Worm (Caenorhabditis elegans): ENCODE data around the gene irld-20.

Gene irld-20

DNA sequence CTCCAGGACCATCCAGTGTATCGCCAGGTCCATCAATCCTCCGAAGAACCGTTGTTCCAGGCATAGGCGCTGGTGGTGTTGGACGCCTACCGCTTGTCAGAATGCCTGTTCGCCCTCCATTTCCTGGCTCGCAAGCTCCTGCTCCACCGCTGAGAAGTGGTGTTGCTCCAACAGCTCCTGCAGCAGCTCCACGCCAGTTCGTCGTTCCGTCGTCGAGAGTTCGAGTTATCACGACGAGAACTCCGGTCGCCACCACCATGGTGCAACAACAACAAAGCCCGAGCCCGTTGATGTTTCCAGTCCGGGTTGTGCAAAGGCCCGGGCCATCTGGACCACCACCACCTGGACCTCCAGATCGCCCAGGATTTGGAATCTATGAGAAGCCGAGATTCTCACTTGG lies 22.8 kb upstream of the irld-20 start:
- TF ChIP-seq skn-1 (tag; optimal IDR thresholded peaks at IDR 0.05) (no peak), jun-1 (tag; optimal IDR thresholded peaks at IDR 0.05) (no peak), nhr-23 (tag; optimal IDR thresholded peaks at IDR 0.05) (no peak), unc-62 (GFP tag; optimal IDR thresholded peaks at IDR 0.05) (no peak), zag-1 (tag; optimal IDR thresholded peaks at IDR 0.05) (no peak), elt-2 (tag; optimal IDR thresholded peaks at IDR 0.05) (no peak), nhr-67 (tag; optimal IDR thresholded peaks at IDR 0.05) (no peak), nhr-76 (tag; optimal IDR thresholded peaks at IDR 0.05) (no peak), mml-1 (tag; optimal IDR thresholded peaks at IDR 0.05) (no peak), nfya-1 (tag; optimal IDR thresholded peaks at IDR 0.05; ENCODE audit: insufficient read depth) (no peak), elt-1 (tag; optimal IDR thresholded peaks at IDR 0.05) (no peak), nhr-237 (tag; optimal IDR thresholded peaks at IDR 0.05) (no peak), unc-39 (tag; optimal IDR thresholded peaks at IDR 0.05) (no peak), pqm-1 (tag; optimal IDR thresholded peaks at IDR 0.05) (no peak)

ce11 chrIII:12738935-12739334 lies 12.0 kb upstream of the irld-20 start:
- TF ChIP-seq mdl-1 (tag; optimal IDR thresholded peaks at IDR 0.05) (no peak), pqm-1 (tag; optimal IDR thresholded peaks at IDR 0.05) (no peak), nhr-28 (tag; optimal IDR thresholded peaks at IDR 0.05) (no peak), nhr-12 (tag; optimal IDR thresholded peaks at IDR 0.05) (no peak), ztf-4 (tag; optimal IDR thresholded peaks at IDR 0.05) (no peak), eor-1 (tag; optimal IDR thresholded peaks at IDR 0.05) (no peak), elt-2 (tag; optimal IDR thresholded peaks at IDR 0.05) (no peak), lin-15B (tag; optimal IDR thresholded peaks at IDR 0.05) (no peak), zag-1 (tag; optimal IDR thresholded peaks at IDR 0.05) (no peak), nhr-237 (tag; optimal IDR thresholded peaks at IDR 0.05) (no peak), ZK546.5 (tag; optimal IDR thresholded peaks at IDR 0.05) (no peak), ceh-28 (tag; optimal IDR thresholded peaks at IDR 0.05) (no peak), jun-1 (tag; optimal IDR thresholded peaks at IDR 0.05) (no peak), ztf-11 (tag; optimal IDR thresholded peaks at IDR 0.05) (no peak)

DNA sequence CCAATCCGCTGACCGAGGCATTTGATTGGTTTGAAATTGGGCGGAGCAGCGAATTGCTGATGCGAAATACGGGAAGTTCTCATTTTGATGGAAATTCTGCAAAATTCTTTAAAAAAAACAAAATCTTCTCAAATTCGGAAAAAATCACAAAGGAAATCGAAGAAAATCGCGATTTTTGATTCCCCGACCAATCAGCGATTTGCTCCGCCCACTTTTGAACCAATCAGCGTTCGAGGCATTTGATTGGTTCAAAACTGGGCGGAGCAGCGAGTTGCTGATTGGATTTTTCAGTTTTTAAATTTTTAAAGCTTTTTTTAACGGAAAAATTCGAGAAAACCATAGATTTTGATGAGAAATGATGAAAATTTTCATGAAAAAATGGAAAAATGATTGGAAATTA lies 10.6 kb upstream of the irld-20 start:
- no peak for TF ChIP-seq R02D3.7 (tag; optimal IDR thresholded peaks at IDR 0.05)
- TF ChIP-seq nfya-1 (tag; optimal IDR thresholded peaks at IDR 0.05; ENCODE audit: insufficient read depth) = peak; percentile 76
- no peak for TF ChIP-seq unc-39 (tag; optimal IDR thresholded peaks at IDR 0.05)
- no peak for TF ChIP-seq nhr-11 (tag; optimal IDR thresholded peaks at IDR 0.05)
- no peak for TF ChIP-seq hmg-11 (tag; optimal IDR thresholded peaks at IDR 0.05)
- TF ChIP-seq nhr-67 (tag; optimal IDR thresholded peaks at IDR 0.05) = no peak

DNA sequence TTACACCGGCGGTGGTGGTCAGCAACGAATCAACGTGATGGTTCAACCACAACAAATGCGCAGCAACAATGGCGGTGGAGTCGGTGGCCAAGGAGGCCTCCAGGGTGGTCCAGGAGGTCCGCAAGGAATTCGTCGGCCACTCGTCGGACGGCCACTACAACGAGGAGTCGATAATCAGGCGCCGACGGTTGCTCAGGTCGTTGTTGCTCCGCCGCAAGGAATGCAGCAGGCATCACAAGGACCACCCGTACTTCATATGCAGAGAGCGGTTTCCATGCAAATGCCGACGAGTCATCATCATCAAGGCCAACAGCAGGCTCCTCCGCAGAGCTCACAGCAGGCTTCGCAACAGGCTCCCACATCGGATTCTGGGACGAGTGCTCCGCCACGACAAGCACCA lies 7.4 kb upstream of the irld-20 start:
- TF ChIP-seq nhr-43 (tag; optimal IDR thresholded peaks at IDR 0.05; ENCODE audit: poor library complexity, severe bottlenecking) (no peak), nhr-67 (tag; optimal IDR thresholded peaks at IDR 0.05) (no peak), hmg-11 (tag; optimal IDR thresholded peaks at IDR 0.05) (no peak), mml-1 (tag; optimal IDR thresholded peaks at IDR 0.05) (no peak), ztf-4 (tag; optimal IDR thresholded peaks at IDR 0.05) (no peak), tbx-2 (tag; optimal IDR thresholded peaks at IDR 0.05) (no peak), nhr-237 (tag; optimal IDR thresholded peaks at IDR 0.05) (no peak), nfya-1 (tag; optimal IDR thresholded peaks at IDR 0.05; ENCODE audit: insufficient read depth) (no peak), zag-1 (tag; optimal IDR thresholded peaks at IDR 0.05) (no peak), unc-39 (tag; optimal IDR thresholded peaks at IDR 0.05) (no peak), ama-1 (optimal IDR thresholded peaks at IDR 0.05) (no peak), nhr-28 (tag; optimal IDR thresholded peaks at IDR 0.05) (no peak), pha-4 (tag; optimal IDR thresholded peaks at IDR 0.05) (no peak), mdl-1 (tag; optimal IDR thresholded peaks at IDR 0.05) (no peak), sea-2 (GFP tag; optimal IDR thresholded peaks at IDR 0.05) (no peak), pqm-1 (tag; optimal IDR thresholded peaks at IDR 0.05) (no peak), ceh-82 (tag; optimal IDR thresholded peaks at IDR 0.05) (no peak), nhr-25 (tag; optimal IDR thresholded peaks at IDR 0.05) (no peak)

DNA sequence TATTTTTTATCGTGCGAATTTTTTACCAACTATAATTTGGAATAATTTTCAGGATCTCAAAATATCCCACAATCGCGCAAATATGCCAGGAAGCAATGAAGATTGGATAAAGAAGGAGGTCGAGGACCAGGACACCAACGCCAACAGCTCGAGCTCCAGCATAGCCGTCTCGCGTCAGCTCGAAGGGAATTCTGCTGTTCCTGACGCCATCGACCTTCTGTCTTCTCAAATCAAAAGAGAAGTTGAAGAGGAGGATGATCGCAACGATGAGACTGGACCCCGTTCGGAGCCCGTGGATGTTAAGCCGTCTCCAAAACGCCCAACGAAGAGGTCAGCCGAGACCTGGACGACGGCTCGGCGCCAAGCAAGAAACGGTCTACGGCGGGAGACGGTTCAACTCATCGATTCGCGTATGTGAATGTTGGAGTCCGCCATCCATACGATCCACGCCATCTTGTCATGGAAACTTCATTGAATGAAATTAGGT lies 4.5 kb upstream of the irld-20 start, which contains the start of gene Y111B2A.21:
Gene Y111B2A.21 (plus strand): TSS at position 51 of the 487 bp plus-strand sequence.
- TF ChIP-seq fkh-2 (tag; optimal IDR thresholded peaks at IDR 0.05) = no peak
- no peak for TF ChIP-seq fos-1 (tag; optimal IDR thresholded peaks at IDR 0.05)
- TF ChIP-seq egl-5 (tag; optimal IDR thresholded peaks at IDR 0.05) = no peak
- no peak for TF ChIP-seq sea-2 (GFP tag; optimal IDR thresholded peaks at IDR 0.05)
- no peak for TF ChIP-seq aly-2 (tag; optimal IDR thresholded peaks at IDR 0.05)
- no peak for TF ChIP-seq R02D3.7 (tag; optimal IDR thresholded peaks at IDR 0.05)
- no peak for TF ChIP-seq nhr-25 (tag; optimal IDR thresholded peaks at IDR 0.05)
- no peak for TF ChIP-seq nhr-12 (tag; optimal IDR thresholded peaks at IDR 0.05)
- TF ChIP-seq elt-1 (tag; optimal IDR thresholded peaks at IDR 0.05) = no peak
- no peak for TF ChIP-seq ama-1 (optimal IDR thresholded peaks at IDR 0.05)
- no peak for TF ChIP-seq ztf-4 (tag; optimal IDR thresholded peaks at IDR 0.05)
- no peak for TF ChIP-seq ceh-28 (tag; optimal IDR thresholded peaks at IDR 0.05)
- no peak for TF ChIP-seq mdl-1 (tag; optimal IDR thresholded peaks at IDR 0.05)
- TF ChIP-seq snpc-4 (tag; optimal IDR thresholded peaks at IDR 0.05) = no peak
- TF ChIP-seq nhr-28 (tag; optimal IDR thresholded peaks at IDR 0.05) = no peak
- no peak for TF ChIP-seq ZK546.5 (tag; optimal IDR thresholded peaks at IDR 0.05)
- no peak for TF ChIP-seq eor-1 (tag; optimal IDR thresholded peaks at IDR 0.05)

Data from whole organism, L3 larva.